Fruit fly (Drosophila melanogaster): ENCODE data around the gene RnrL.

- no peak for TF ChIP-seq EcR (GFP tag; optimal IDR thresholded peaks at IDR 0.05)
- TF ChIP-seq pan (optimal IDR thresholded peaks at IDR 0.05): no peak
- TF ChIP-seq CG8478 (optimal IDR thresholded peaks at IDR 0.05): no peak
- TF ChIP-seq psq (optimal IDR thresholded peaks at IDR 0.05): no peak
- no peak for TF ChIP-seq Dll (optimal IDR thresholded peaks at IDR 0.05)
- no peak for TF ChIP-seq usp (GFP tag; optimal IDR thresholded peaks at IDR 0.05)
Observed at dm6 chr2L:10315888-10316287, 11.9 kb downstream of the RnrL start.
